Worm (Caenorhabditis elegans) whole organism, L1 larva: Measurements from ENCODE around the gene zig-13.

Source experiments
- ceh-63 ChIP-seq: fragments of 200-800 bp; sonication (Bioruptor generic); optimal IDR thresholded peaks from 2 replicates; lab custom pipeline; 2018; ENCODE audit warnings: mild to moderate bottlenecking, missing genetic modification characterization, missing compliant biosample characterization
- ces-1 ChIP-seq: fragments of 150-350 bp; optimal IDR thresholded peaks from 2 replicates; lab custom pipeline; 2014; ENCODE audit warnings: missing biosample characterization, missing genetic modification reagents, missing genetic modification characterization
- fos-1 ChIP-seq: fragments of 150-350 bp; optimal IDR thresholded peaks from 2 replicates; lab custom pipeline; 2014; ENCODE audit warnings: missing biosample characterization, missing genetic modification characterization
- hlh-17 ChIP-seq: fragments of 200-800 bp; sonication (Bioruptor generic); optimal IDR thresholded peaks from 2 replicates; lab custom pipeline; 2018; ENCODE audit warnings: missing genetic modification characterization, mild to moderate bottlenecking, missing compliant biosample characterization, moderate library complexity, borderline replicate concordance
- nhr-76 ChIP-seq: sonication (generic microtip); optimal IDR thresholded peaks from 2 replicates; lab custom pipeline; 2017; ENCODE audit warnings: missing biosample characterization, missing genetic modification characterization
- nhr-85 ChIP-seq: sonication (generic microtip); peaks from one replicate; lab custom pipeline; 2016; ENCODE audit warnings: missing genetic modification characterization, inconsistent platforms, missing compliant biosample characterization
- pqm-1 ChIP-seq: sonication (generic microtip); optimal IDR thresholded peaks from 3 replicates; lab custom pipeline; 2017; ENCODE audit warnings: missing biosample characterization, missing genetic modification characterization
- rnt-1 ChIP-seq: sonication (generic microtip); optimal IDR thresholded peaks from 2 replicates; lab custom pipeline; 2016; ENCODE audit warnings: mild to moderate bottlenecking, missing genetic modification characterization, moderate library complexity, missing compliant biosample characterization
- zip-4 ChIP-seq: fragments of 200-800 bp; sonication (Bioruptor generic); optimal IDR thresholded peaks from 2 replicates; lab custom pipeline; 2018; ENCODE audit warnings: mild to moderate bottlenecking, missing genetic modification characterization, moderate library complexity, missing compliant biosample characterization

ce11 chrIII:151084-151483 is 5.5 kb downstream of the zig-13 start:
- TF ChIP-seq nhr-76 (tag; lab: Kevin White, UChicago) (no peak), pqm-1 (tag; lab: Kevin White, UChicago) (no peak), zip-4 (GFP tag; lab: Kevin White, UChicago) (no peak), rnt-1 (no peak), ceh-63 (no peak), hlh-17 (GFP tag; lab: Kevin White, UChicago) (no peak), fos-1 (tag; lab: Kevin White, UChicago) (no peak), ces-1 (GFP tag; lab: Kevin White, UChicago) (no peak), nhr-85 (tag; lab: Kevin White, UChicago) (no peak)
